Worm (Caenorhabditis elegans): ENCODE measurements around the gene Y1B5A.1.

Gene Y1B5A.1

DNA sequence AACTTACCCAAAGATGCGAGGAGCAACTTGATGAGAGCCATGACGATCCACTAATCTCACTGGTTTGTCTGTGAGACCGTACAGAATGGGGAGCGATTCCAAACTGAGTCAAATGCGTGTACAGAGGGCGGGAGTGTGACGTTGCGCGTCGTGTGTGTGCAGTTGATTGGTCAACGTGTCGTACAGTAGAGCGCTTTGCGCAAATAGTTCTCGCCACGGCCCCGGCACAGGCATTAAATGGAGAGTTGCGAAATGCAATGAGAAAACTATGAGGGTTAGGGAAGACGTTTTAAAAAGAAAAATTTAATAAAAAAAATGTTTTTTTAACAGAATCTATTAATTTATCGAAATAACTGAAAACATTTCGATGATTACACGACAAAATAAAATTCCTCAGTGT, 16.8 kb upstream of the Y1B5A.1 start, which contains the start of gene pdi-6 (continued):
- TF ChIP-seq nhr-27 (tag; optimal IDR thresholded peaks at IDR 0.05): no peak
- 0 out of 2 replicates have a peak, but pooled peaks have one; percentile 4 for TF ChIP-seq hmg-20 (GFP tag; IDR thresholded peaks at IDR 0.05)
- peak; percentile 92 for TF ChIP-seq ceh-27 (GFP tag; optimal IDR thresholded peaks at IDR 0.05)
- 0 out of 2 replicates have a peak, but pooled peaks have one; percentile 14 for TF ChIP-seq Y67H2A.10 (GFP tag; conservative IDR thresholded peaks at IDR 0.05)
- 0 out of 2 replicates have a peak, but pooled peaks have one; percentile 19 for TF ChIP-seq ceh-91 (GFP tag; IDR thresholded peaks at IDR 0.05)
- TF ChIP-seq rpc-1 (optimal IDR thresholded peaks at IDR 0.05): no peak
- TF ChIP-seq rpc-1 (tag; optimal IDR thresholded peaks at IDR 0.05): no peak
- TF ChIP-seq nfya-1 (tag; optimal IDR thresholded peaks at IDR 0.05; ENCODE audit: borderline replicate concordance, insufficient read depth): no peak
- TF ChIP-seq hmg-1.2 (GFP tag; IDR thresholded peaks at IDR 0.05): peak; percentile 62; the same call in 1 of the 2 replicates
- TF ChIP-seq F33H1.4 (GFP tag; IDR thresholded peaks at IDR 0.05): peak; percentile 16; the same call in 1 of the 2 replicates
- TF ChIP-seq Y56A3A.18 (GFP tag; IDR thresholded peaks at IDR 0.05): peak; percentile 53; the same call in 1 of the 2 replicates
- TF ChIP-seq Y53G8AR.9 (GFP tag; conservative IDR thresholded peaks at IDR 0.05): peak; percentile 71
- TF ChIP-seq ama-1 (optimal IDR thresholded peaks at IDR 0.05): no peak
- TF ChIP-seq ama-1 (GFP tag; optimal IDR thresholded peaks at IDR 0.05): no peak
- no peak for TF ChIP-seq ceh-58 (GFP tag; IDR thresholded peaks at IDR 0.05)
- TF ChIP-seq ztf-28 (GFP tag; IDR thresholded peaks at IDR 0.05): 0 out of 2 replicates have a peak, but pooled peaks have one; percentile 52
- peak; percentile 45; the same call in 1 of the 2 replicates for TF ChIP-seq egrh-3 (GFP tag; IDR thresholded peaks at IDR 0.05)
- TF ChIP-seq madf-3 (GFP tag; IDR thresholded peaks at IDR 0.05): 0 out of 2 replicates have a peak, but pooled peaks have one; percentile 30
- TF ChIP-seq ZK185.1 (tag; optimal IDR thresholded peaks at IDR 0.05; ENCODE audit: poor library complexity, severe bottlenecking): peak; percentile 79
- no peak for TF ChIP-seq Y53F4B.3 (GFP tag; IDR thresholded peaks at IDR 0.05)
- TF ChIP-seq tlf-1 (GFP tag; optimal IDR thresholded peaks at IDR 0.05): peak; percentile 55
- TF ChIP-seq pbrm-1 (GFP tag; IDR thresholded peaks at IDR 0.05): peak; percentile 85; the same call in 1 of the 2 replicates
- TF ChIP-seq pha-4 (tag; optimal IDR thresholded peaks at IDR 0.05): peak; percentile 41
- TF ChIP-seq aptf-2 (GFP tag; conservative IDR thresholded peaks at IDR 0.05): no peak
- peak; percentile 94 for TF ChIP-seq nfya-2 (GFP tag; IDR thresholded peaks at IDR 0.05)
- peak; percentile 25; the same call in 1 of the 2 replicates for TF ChIP-seq ztf-6 (GFP tag; IDR thresholded peaks at IDR 0.05)
- peak; percentile 14 for TF ChIP-seq B0261.1 (tag; optimal IDR thresholded peaks at IDR 0.05)
- TF ChIP-seq dox-1 (GFP tag; IDR thresholded peaks at IDR 0.05): peak; percentile 95; the same call in 1 of the 2 replicates
- no peak for TF ChIP-seq madf-8 (GFP tag; conservative IDR thresholded peaks at IDR 0.05)
- TF ChIP-seq hlh-26 (GFP tag; conservative IDR thresholded peaks at IDR 0.05): no peak
- TF ChIP-seq F23B12.7 (tag; optimal IDR thresholded peaks at IDR 0.05; ENCODE audit: insufficient read depth): peak; percentile 14
- TF ChIP-seq attf-5 (GFP tag; optimal IDR thresholded peaks at IDR 0.05): peak; percentile 92
- 0 out of 2 replicates have a peak, but pooled peaks have one; percentile 10 for TF ChIP-seq attf-3 (GFP tag; conservative IDR thresholded peaks at IDR 0.05)
- TF ChIP-seq tbx-9 (tag; optimal IDR thresholded peaks at IDR 0.05; ENCODE audit: borderline replicate concordance): no peak
- peak; percentile 16 for TF ChIP-seq ccch-3 (GFP tag; optimal IDR thresholded peaks at IDR 0.05)
- TF ChIP-seq lin-35 (GFP tag; optimal IDR thresholded peaks at IDR 0.05): no peak
- TF ChIP-seq nfyb-1 (GFP tag; IDR thresholded peaks at IDR 0.05): peak; percentile 100
- no peak for TF ChIP-seq dpff-1 (tag; optimal IDR thresholded peaks at IDR 0.05)
- TF ChIP-seq nhr-80 (tag; optimal IDR thresholded peaks at IDR 0.05): peak; percentile 96

DNA sequence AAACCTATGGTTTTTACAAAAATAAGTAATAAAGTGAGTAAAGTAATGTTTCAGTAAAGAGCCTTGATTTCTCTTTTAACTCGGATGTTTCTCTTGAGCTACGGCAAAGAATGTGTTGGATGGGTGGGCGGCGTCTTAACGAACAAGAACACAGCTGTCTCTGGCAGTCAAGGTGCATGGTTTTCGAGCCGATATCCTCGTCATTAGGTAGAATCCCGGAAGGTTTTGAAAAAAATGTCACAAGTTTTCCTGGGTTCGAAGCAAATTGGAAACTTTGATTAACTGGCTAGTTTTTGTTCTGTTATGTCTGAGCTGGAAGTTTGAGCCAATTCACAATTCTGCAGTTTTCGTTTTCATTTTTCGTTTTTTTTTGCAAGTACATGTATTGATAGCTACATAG, 9.9 kb upstream of the Y1B5A.1 start, which contains the start of gene B0403.6:
TSS of gene B0403.6 (minus strand) at position 101 of the 400 bp plus-strand sequence.
- TF ChIP-seq efl-1 (GFP tag; optimal IDR thresholded peaks at IDR 0.05): no peak
- no peak for TF ChIP-seq ceh-100 (GFP tag; IDR thresholded peaks at IDR 0.05)
- TF ChIP-seq hsf-1 (GFP tag; IDR thresholded peaks at IDR 0.05): no peak
- TF ChIP-seq ceh-79 (tag; optimal IDR thresholded peaks at IDR 0.05): no peak
- TF ChIP-seq madf-3 (GFP tag; IDR thresholded peaks at IDR 0.05): no peak
- no peak for TF ChIP-seq K12H6.12 (tag; optimal IDR thresholded peaks at IDR 0.05)
- no peak for TF ChIP-seq mxl-1 (tag; optimal IDR thresholded peaks at IDR 0.05)
- no peak for TF ChIP-seq ama-1 (optimal IDR thresholded peaks at IDR 0.05)
- no peak for TF ChIP-seq ama-1 (GFP tag; optimal IDR thresholded peaks at IDR 0.05)
- no peak for TF ChIP-seq pbrm-1 (GFP tag; IDR thresholded peaks at IDR 0.05)
- TF ChIP-seq aptf-3 (GFP tag; IDR thresholded peaks at IDR 0.05): no peak
- no peak for TF ChIP-seq mes-4 (tag; optimal IDR thresholded peaks at IDR 0.05)
- TF ChIP-seq F57A8.1 (GFP tag; optimal IDR thresholded peaks at IDR 0.05): no peak
- TF ChIP-seq rcor-1 (GFP tag; IDR thresholded peaks at IDR 0.05): no peak
- TF ChIP-seq dox-1 (GFP tag; IDR thresholded peaks at IDR 0.05): no peak
- no peak for TF ChIP-seq aptf-2 (GFP tag; conservative IDR thresholded peaks at IDR 0.05)
